Fruit fly (Drosophila melanogaster): ENCODE data around the gene CG32263.

Gene CG32263

DNA sequence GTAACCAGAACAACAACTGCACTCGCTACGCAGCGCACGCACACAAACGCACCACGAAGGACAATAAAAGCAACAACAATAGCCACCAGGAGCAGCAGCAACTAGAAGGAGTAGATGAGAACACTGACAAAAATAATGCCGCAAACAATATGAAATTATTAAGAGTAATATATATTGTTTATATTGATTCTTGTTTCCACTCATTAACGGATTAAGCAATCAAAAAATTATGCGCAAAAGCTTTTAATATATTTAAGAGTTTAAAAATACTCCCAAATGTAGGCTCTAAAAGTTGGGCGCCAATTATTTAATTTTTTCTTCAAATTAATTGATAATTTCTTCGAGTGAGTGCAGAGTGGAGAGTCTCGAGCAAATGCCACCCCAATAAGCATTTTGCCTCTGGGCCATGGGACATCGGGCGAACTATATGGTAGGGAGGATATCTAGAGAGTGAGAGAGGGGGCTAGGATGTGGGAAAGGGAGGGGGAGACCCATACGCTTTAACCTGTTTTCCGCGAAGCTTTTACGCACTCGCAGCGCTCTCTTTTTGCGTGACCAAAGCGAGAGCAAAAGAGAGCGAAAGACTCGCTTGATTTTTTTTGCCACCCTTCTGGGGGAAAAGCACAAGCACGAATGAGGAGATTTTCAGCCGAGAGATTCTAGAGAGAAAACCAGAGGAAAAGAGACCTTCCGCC lies 14.0 kb upstream of the CG32263 start, which contains the start of gene Rdh (continued):
- TF ChIP-seq nom (GFP tag; optimal IDR thresholded peaks at IDR 0.05) (no peak), stc (GFP tag; IDR thresholded peaks at IDR 0.05) (peak; percentile 56), CG12299 (tag; optimal IDR thresholded peaks at IDR 0.05) (peak; percentile 75), CG12942 (GFP tag; optimal IDR thresholded peaks at IDR 0.05) (peak; percentile 41), tgo (GFP tag; IDR thresholded peaks at IDR 0.05) (peak; percentile 68), CG12659 (GFP tag; optimal IDR thresholded peaks at IDR 0.05) (peak; percentile 85), prd (optimal IDR thresholded peaks at IDR 0.05) (no peak), prd (GFP tag; IDR thresholded peaks at IDR 0.05) (peak; percentile 79), CG17361 (GFP tag; IDR thresholded peaks at IDR 0.05) (peak; percentile 93), CG10274 (GFP tag; optimal IDR thresholded peaks at IDR 0.05) (peak; percentile 50), bigmax (GFP tag; optimal IDR thresholded peaks at IDR 0.05) (no peak), CG17912 (GFP tag; optimal IDR thresholded peaks at IDR 0.05) (no peak), zfh1 (GFP tag; IDR thresholded peaks at IDR 0.05) (no peak), Fer1 (GFP tag; optimal IDR thresholded peaks at IDR 0.05) (peak; percentile 94), org-1 (GFP tag; optimal IDR thresholded peaks at IDR 0.05) (peak; percentile 76), CG13775 (GFP tag; optimal IDR thresholded peaks at IDR 0.05) (peak; percentile 82), pan (optimal IDR thresholded peaks at IDR 0.05) (no peak), pan (GFP tag; optimal IDR thresholded peaks at IDR 0.05 in 1 of 2, IDR thresholded peaks at IDR 0.05 in 1 of 2) (peak in 1 of 2 experiments; percentile 19), CG12155 (GFP tag; optimal IDR thresholded peaks at IDR 0.05) (peak; percentile 58), Usf (GFP tag; optimal IDR thresholded peaks at IDR 0.05) (peak; percentile 27), CG13296 (GFP tag; optimal IDR thresholded peaks at IDR 0.05) (peak; percentile 81), NfI (GFP tag; optimal IDR thresholded peaks at IDR 0.05) (peak; percentile 80), CG6272 (GFP tag; IDR thresholded peaks at IDR 0.05) (no peak), crp (GFP tag; optimal IDR thresholded peaks at IDR 0.05) (peak in 1 of 2 experiments; percentile 20), Dek (tag; optimal IDR thresholded peaks at IDR 0.05) (peak; percentile 84), CG4730 (GFP tag; IDR thresholded peaks at IDR 0.05) (peak; percentile 50; the same call in 1 of the 2 replicates), Ravus (GFP tag; IDR thresholded peaks at IDR 0.05) (peak; percentile 23), CG11093 (GFP tag; IDR thresholded peaks at IDR 0.05) (peak; percentile 60; the same call in 1 of the 3 replicates), kay (GFP tag; optimal IDR thresholded peaks at IDR 0.05) (peak; percentile 64), pita (GFP tag; optimal IDR thresholded peaks at IDR 0.05) (no peak), CG32767 (GFP tag; IDR thresholded peaks at IDR 0.05) (no peak), CG17829 (tag; optimal IDR thresholded peaks at IDR 0.05) (peak; percentile 74), ac (GFP tag; optimal IDR thresholded peaks at IDR 0.05) (no peak), Poxn (GFP tag; IDR thresholded peaks at IDR 0.05) (peak; percentile 30; the same call in 1 of the 2 replicates), Ets65A (GFP tag) (peak; percentile 9), CG7271 (tag; optimal IDR thresholded peaks at IDR 0.05) (no peak), lilli (GFP tag; optimal IDR thresholded peaks at IDR 0.05) (peak; percentile 65), gsb (GFP tag; IDR thresholded peaks at IDR 0.05) (no peak), sqz (GFP tag; optimal IDR thresholded peaks at IDR 0.05) (peak; percentile 70), CG4328 (GFP tag; optimal IDR thresholded peaks at IDR 0.05) (peak; percentile 86), CG7987 (GFP tag; optimal IDR thresholded peaks at IDR 0.05) (peak; percentile 15), lab (GFP tag; optimal IDR thresholded peaks at IDR 0.05) (peak; percentile 92), NFAT (GFP tag; IDR thresholded peaks at IDR 0.05) (0 out of 2 replicates have a peak, but pooled peaks have one; percentile 31), Adf1 (GFP tag; IDR thresholded peaks at IDR 0.05) (no peak), tll (GFP tag; optimal IDR thresholded peaks at IDR 0.05) (no peak), Antp (GFP tag; optimal IDR thresholded peaks at IDR 0.05) (no peak), Bteb2 (GFP tag; optimal IDR thresholded peaks at IDR 0.05) (peak; percentile 19), Vsx1 (GFP tag; optimal IDR thresholded peaks at IDR 0.05) (peak; percentile 66), Nf-YA (GFP tag; IDR thresholded peaks at IDR 0.05) (no peak), h (optimal IDR thresholded peaks at IDR 0.05) (no peak)

All from whole organism, embryonic.